Fruit fly (Drosophila melanogaster) whole organism, prepupa: ENCODE measurements around the gene Tep1.

Experiments
- CG15336 ChIP-seq: fragments of 200-800 bp; sonication (Bioruptor generic); IDR thresholded peaks from 2 replicates; pipeline ENCODE4 v1.3.6; 2022; ENCODE audit warnings: missing biosample characterization, missing genetic modification characterization
- Hr39 ChIP-seq: fragments of 200-800 bp; sonication (Bioruptor generic); optimal IDR thresholded peaks from 2 replicates; lab custom pipeline; 2016; ENCODE audit warnings: missing biosample characterization, missing genetic modification characterization
- Sox14 ChIP-seq: fragments of 200-800 bp; sonication (Bioruptor generic); optimal IDR thresholded peaks from 3 replicates; lab custom pipeline; 2016; ENCODE audit warnings: missing biosample characterization, missing genetic modification characterization

dm6 chr2L:15900424-15900823 lies 6.8 kb upstream of the Tep1 start, which contains the start of gene CG31823:
- TF ChIP-seq Hr39 (GFP tag; lab: Kevin White, UChicago) (no peak), CG15336 (no peak), Sox14 (GFP tag; lab: Kevin White, UChicago) (no peak)
